Worm (Caenorhabditis elegans) whole organism, late embryonic: ENCODE measurements around the gene C17F4.12.

ENCODE experiments used
- C08G9.2 ChIP-seq: sonication (generic microtip); optimal IDR thresholded peaks from 2 replicates; lab custom pipeline; 2016; ENCODE audit warnings: mild to moderate bottlenecking, missing genetic modification characterization, moderate library complexity, missing compliant biosample characterization
- K09A11.1 ChIP-seq: sonication (generic microtip); optimal IDR thresholded peaks from 2 replicates; lab custom pipeline; 2017; ENCODE audit warnings: antibody characterized with exemption, mild to moderate bottlenecking, missing genetic modification characterization, missing compliant biosample characterization; ENCODE audit not compliant: insufficient read depth
- Y22D7AL.16 ChIP-seq: sonication (generic microtip); optimal IDR thresholded peaks from 2 replicates; lab custom pipeline; 2016; ENCODE audit warnings: missing genetic modification characterization, missing compliant biosample characterization
- ama-1 ChIP-seq: fragments of 150-350 bp; optimal IDR thresholded peaks from 2 replicates; lab custom pipeline; 2014
- ceh-14 ChIP-seq: sonication (generic microtip); optimal IDR thresholded peaks from 2 replicates; lab custom pipeline; 2016; ENCODE audit warnings: missing genotype, missing genetic modification characterization, missing compliant biosample characterization
- ceh-18 ChIP-seq: sonication (generic microtip); optimal IDR thresholded peaks from 2 replicates; lab custom pipeline; 2016; ENCODE audit warnings: missing genetic modification characterization, missing compliant biosample characterization
- ceh-19 ChIP-seq: fragments of 200-800 bp; sonication (Bioruptor generic); optimal IDR thresholded peaks from 2 replicates; lab custom pipeline; 2018; ENCODE audit warnings: mild to moderate bottlenecking, missing genetic modification characterization, missing compliant biosample characterization
- ceh-2 ChIP-seq: sonication (generic microtip); optimal IDR thresholded peaks from 2 replicates; lab custom pipeline; 2016; ENCODE audit warnings: missing genotype, missing genetic modification characterization, missing compliant biosample characterization
- ceh-22 ChIP-seq: sonication (generic microtip); optimal IDR thresholded peaks from 2 replicates; lab custom pipeline; 2017; ENCODE audit warnings: missing biosample characterization, missing genetic modification characterization
- ceh-24 ChIP-seq: sonication (generic microtip); optimal IDR thresholded peaks from 2 replicates; lab custom pipeline; 2016; ENCODE audit warnings: mild to moderate bottlenecking, missing genetic modification characterization, missing compliant biosample characterization
- ceh-31 ChIP-seq: sonication (generic microtip); optimal IDR thresholded peaks from 2 replicates; lab custom pipeline; 2016; ENCODE audit warnings: missing genetic modification characterization, missing compliant biosample characterization
- ceh-45 ChIP-seq: fragments of 200-800 bp; sonication (Bioruptor generic); IDR thresholded peaks from 2 replicates; pipeline ENCODE4 v1.3.6; 2022; ENCODE audit warnings: missing genetic modification reagents, missing genetic modification characterization, missing compliant biosample characterization
- ceh-48 ChIP-seq: sonication (generic microtip); optimal IDR thresholded peaks from 2 replicates; lab custom pipeline; 2016; ENCODE audit warnings: missing genetic modification characterization, inconsistent platforms, missing compliant biosample characterization
- ceh-6 ChIP-seq: fragments of 200-800 bp; sonication (Bioruptor generic); optimal IDR thresholded peaks from 2 replicates; lab custom pipeline; 2018; ENCODE audit warnings: mild to moderate bottlenecking, missing genetic modification characterization, missing compliant biosample characterization
- ceh-9 ChIP-seq: sonication (generic microtip); optimal IDR thresholded peaks from 2 replicates; lab custom pipeline; 2016; ENCODE audit warnings: mild to moderate bottlenecking, missing genetic modification characterization, inconsistent platforms, missing compliant biosample characterization
- che-1 ChIP-seq: sonication (generic microtip); optimal IDR thresholded peaks from 2 replicates; lab custom pipeline; 2016; ENCODE audit warnings: mild to moderate bottlenecking, missing genetic modification characterization, missing compliant biosample characterization
- dmd-4 ChIP-seq: sonication (generic microtip); optimal IDR thresholded peaks from 2 replicates; lab custom pipeline; 2016; ENCODE audit warnings: borderline replicate concordance, missing genetic modification characterization, missing compliant biosample characterization
- elt-4 ChIP-seq: sonication (generic microtip); optimal IDR thresholded peaks from 2 replicates; lab custom pipeline; 2016; ENCODE audit warnings: missing genetic modification characterization, missing compliant biosample characterization
- ets-4 ChIP-seq: sonication (generic microtip); optimal IDR thresholded peaks from 2 replicates; lab custom pipeline; 2016; ENCODE audit warnings: missing genetic modification characterization, missing compliant biosample characterization
- eyg-1 ChIP-seq: sonication (generic microtip); optimal IDR thresholded peaks from 2 replicates; lab custom pipeline; 2016; ENCODE audit warnings: missing genotype, missing genetic modification characterization, missing compliant biosample characterization
- fax-1 ChIP-seq: sonication (generic microtip); optimal IDR thresholded peaks from 2 replicates; lab custom pipeline; 2016; ENCODE audit warnings: missing genotype, missing genetic modification characterization, missing compliant biosample characterization
- fkh-6 ChIP-seq: sonication (generic microtip); optimal IDR thresholded peaks from 2 replicates; lab custom pipeline; 2016; ENCODE audit warnings: missing genetic modification characterization, missing compliant biosample characterization
- hlh-13 ChIP-seq: fragments of 200-800 bp; sonication (Bioruptor generic); optimal IDR thresholded peaks from 2 replicates; lab custom pipeline; 2018; ENCODE audit warnings: mild to moderate bottlenecking, missing genetic modification characterization, missing compliant biosample characterization
- hlh-15 ChIP-seq: sonication (generic microtip); optimal IDR thresholded peaks from 2 replicates; lab custom pipeline; 2016; ENCODE audit warnings: missing genetic modification characterization, missing compliant biosample characterization
- hlh-30 ChIP-seq: sonication (generic microtip); optimal IDR thresholded peaks from 2 replicates; lab custom pipeline; 2017; ENCODE audit warnings: antibody characterized with exemption, missing genetic modification characterization, missing compliant biosample characterization; ENCODE audit not compliant: insufficient read depth
- hlh-6 ChIP-seq: sonication (generic microtip); optimal IDR thresholded peaks from 2 replicates; lab custom pipeline; 2016; ENCODE audit warnings: missing genotype, missing genetic modification characterization, missing compliant biosample characterization
- lim-6 ChIP-seq: sonication (generic microtip); optimal IDR thresholded peaks from 2 replicates; lab custom pipeline; 2016; ENCODE audit warnings: missing genetic modification characterization, missing compliant biosample characterization
- lin-11 ChIP-seq: fragments of 200-800 bp; sonication (Bioruptor generic); optimal IDR thresholded peaks from 2 replicates; lab custom pipeline; 2018; ENCODE audit warnings: mild to moderate bottlenecking, missing genetic modification characterization, missing compliant biosample characterization
- mec-3 ChIP-seq: sonication (generic microtip); optimal IDR thresholded peaks from 2 replicates; lab custom pipeline; 2016; ENCODE audit warnings: borderline replicate concordance, missing genetic modification characterization, missing compliant biosample characterization
- nhr-11 ChIP-seq: fragments of 150-350 bp; optimal IDR thresholded peaks from 2 replicates; lab custom pipeline; 2014; ENCODE audit warnings: missing biosample characterization, missing genetic modification characterization
- nhr-232 ChIP-seq: sonication (generic microtip); optimal IDR thresholded peaks from 2 replicates; lab custom pipeline; 2016; ENCODE audit warnings: missing genetic modification characterization, missing compliant biosample characterization
- pat-9 ChIP-seq: fragments of 200-800 bp; sonication (Bioruptor generic); optimal IDR thresholded peaks from 2 replicates; lab custom pipeline; 2018; ENCODE audit warnings: mild to moderate bottlenecking, missing genetic modification characterization, moderate library complexity, missing compliant biosample characterization
- pax-1 ChIP-seq: fragments of 150-350 bp; optimal IDR thresholded peaks from 2 replicates; lab custom pipeline; 2014; ENCODE audit warnings: missing biosample characterization, missing genetic modification characterization
- pha-2 ChIP-seq: sonication (generic microtip); optimal IDR thresholded peaks from 2 replicates; lab custom pipeline; 2017; ENCODE audit warnings: mild to moderate bottlenecking, missing genetic modification characterization, missing compliant biosample characterization
- pha-4 ChIP-seq: fragments of 150-350 bp; optimal IDR thresholded peaks from 2 replicates; lab custom pipeline; 2018; ENCODE audit warnings: missing biosample characterization, missing genetic modification reagents, missing genetic modification characterization
- pqm-1 ChIP-seq: sonication (generic microtip); optimal IDR thresholded peaks from 2 replicates; lab custom pipeline; 2016; ENCODE audit warnings: missing genetic modification characterization, missing compliant biosample characterization
- ref-2 ChIP-seq: sonication (generic microtip); optimal IDR thresholded peaks from 2 replicates; lab custom pipeline; 2016; ENCODE audit warnings: missing genetic modification characterization, missing compliant biosample characterization
- rnt-1 ChIP-seq: sonication (generic microtip); optimal IDR thresholded peaks from 2 replicates; lab custom pipeline; 2016; ENCODE audit warnings: missing genetic modification characterization, missing compliant biosample characterization
- syd-9 ChIP-seq: sonication (generic microtip); optimal IDR thresholded peaks from 2 replicates; lab custom pipeline; 2016; ENCODE audit warnings: mild to moderate bottlenecking, missing genetic modification characterization, moderate library complexity, missing compliant biosample characterization
- tbx-2 ChIP-seq: sonication (generic microtip); optimal IDR thresholded peaks from 2 replicates; lab custom pipeline; 2016; ENCODE audit warnings: missing genetic modification characterization, missing compliant biosample characterization
- tbx-7 ChIP-seq: sonication (generic microtip); optimal IDR thresholded peaks from 2 replicates; lab custom pipeline; 2016; ENCODE audit warnings: missing genotype, missing genetic modification characterization, missing compliant biosample characterization
- unc-3 ChIP-seq, 2 experiments: fragments of 200-800 bp in 1 of 2; sonication (Bioruptor generic) in 1 of 2; sonication (generic microtip) in 1 of 2; conservative IDR thresholded peaks in 1 of 2; optimal IDR thresholded peaks in 1 of 2; 2 replicates each; pipeline versions ENCODE4 v1.3.6 to Lab custom; 2016 to 2022; ENCODE audit warnings: missing compliant biosample characterization in 2 of 2, missing genetic modification characterization in 2 of 2, missing genetic modification reagents in 1 of 2
- unc-42 ChIP-seq: sonication (generic microtip); optimal IDR thresholded peaks from 2 replicates; lab custom pipeline; 2016; ENCODE audit warnings: missing genotype, missing genetic modification characterization, missing compliant biosample characterization
- unc-55 ChIP-seq: sonication (generic microtip); optimal IDR thresholded peaks from 2 replicates; lab custom pipeline; 2017; ENCODE audit warnings: missing biosample characterization, missing genetic modification reagents, missing genetic modification characterization
- ztf-16 ChIP-seq: sonication (generic microtip); optimal IDR thresholded peaks from 2 replicates; lab custom pipeline; 2017; ENCODE audit warnings: missing genetic modification characterization, missing compliant biosample characterization

C17F4.12 gene

ce11 chrII:3210365-3210764 lies 33.6 kb downstream of the C17F4.12 start, which contains the start of gene ZC239.5:
ZC239.5 (plus strand) TSS chrII:3210665.
- TF ChIP-seq mec-3 (no peak), lin-11 (tag; lab: Kevin White, UChicago) (no peak), hlh-13 (GFP tag; lab: Kevin White, UChicago) (no peak), Y22D7AL.16 (no peak), ceh-18 (no peak), lim-6 (tag; lab: Kevin White, UChicago) (no peak), tbx-7 (tag; lab: Kevin White, UChicago) (no peak), rnt-1 (tag; lab: Kevin White, UChicago) (no peak), pat-9 (no peak)
- TF ChIP-seq, all 69 proteins: peak for 0

ce11 chrII:3209251-3209650 lies 34.7 kb downstream of the C17F4.12 start, which contains the start of gene ZC239.6:
ZC239.6 (plus strand) TSS chrII:3209631.
- no peak for TF ChIP-seq ref-2
- TF ChIP-seq fax-1 (tag; lab: Kevin White, UChicago): no peak
- no peak for TF ChIP-seq unc-55 (GFP tag; lab: Kevin White, UChicago)
- TF ChIP-seq ceh-31 (tag; lab: Kevin White, UChicago): no peak
- TF ChIP-seq pha-2: no peak
- no peak for TF ChIP-seq ceh-19 (GFP tag; lab: Kevin White, UChicago)
- TF ChIP-seq fkh-6: no peak
- no peak for TF ChIP-seq pqm-1 (tag; lab: Kevin White, UChicago)
- TF ChIP-seq ceh-9 (tag; lab: Kevin White, UChicago): no peak
- TF ChIP-seq ceh-24: no peak
- no peak for TF ChIP-seq eyg-1 (tag; lab: Kevin White, UChicago)
- no peak for TF ChIP-seq ceh-14 (tag; lab: Kevin White, UChicago)
- TF ChIP-seq tbx-2: no peak
- TF ChIP-seq hlh-30: no peak
- no peak for TF ChIP-seq lin-11 (tag; lab: Kevin White, UChicago)
- no peak for TF ChIP-seq hlh-6 (tag; lab: Kevin White, UChicago)
- no peak for TF ChIP-seq ceh-6 (GFP tag; lab: Kevin White, UChicago)

ce11 chrII:3208679-3209078 lies 35.3 kb downstream of the C17F4.12 start, which contains the start of gene sdz-35:
sdz-35 (minus strand) TSS chrII:3208779.
- TF ChIP-seq ztf-16 (tag; lab: Kevin White, UChicago) (no peak), hlh-15 (tag; lab: Kevin White, UChicago) (no peak), ceh-2 (tag; lab: Kevin White, UChicago) (no peak), che-1 (tag; lab: Kevin White, UChicago) (no peak), hlh-6 (tag; lab: Kevin White, UChicago) (no peak), ceh-24 (no peak), unc-42 (tag; lab: Kevin White, UChicago) (no peak), K09A11.1 (tag; lab: Kevin White, UChicago) (no peak), tbx-7 (tag; lab: Kevin White, UChicago) (no peak), syd-9 (no peak), ceh-14 (tag; lab: Kevin White, UChicago) (no peak), elt-4 (tag; lab: Kevin White, UChicago) (no peak), lin-11 (tag; lab: Kevin White, UChicago) (no peak), ama-1 (no peak), pax-1 (no peak), fkh-6 (no peak), nhr-232 (tag; lab: Kevin White, UChicago) (no peak), ets-4 (tag; lab: Kevin White, UChicago) (no peak)

ce11 chrII:3206423-3206989 lies 37.5 kb downstream of the C17F4.12 start, which contains the start of the genes ZC239.20 and ZC239.21:
ZC239.20 (minus strand) TSS chrII:3206523.
ZC239.21 (plus strand) TSS chrII:3206939.
- TF ChIP-seq lim-6 (tag; lab: Kevin White, UChicago) (no peak), ceh-9 (tag; lab: Kevin White, UChicago) (no peak), C08G9.2 (no peak), ceh-45 (GFP tag; lab: Robert Waterston, UW) (no peak), pha-4 (tag; lab: Kevin White, UChicago) (no peak), fax-1 (tag; lab: Kevin White, UChicago) (no peak), ceh-22 (tag; lab: Kevin White, UChicago) (no peak), dmd-4 (tag; lab: Kevin White, UChicago) (no peak), nhr-11 (tag; lab: Kevin White, UChicago) (no peak), tbx-7 (tag; lab: Kevin White, UChicago) (no peak), unc-3 (GFP tag; conservative IDR thresholded peaks at IDR 0.05; lab: Robert Waterston, UW) (no peak), unc-3 (tag; optimal IDR thresholded peaks at IDR 0.05; lab: Kevin White, UChicago) (no peak), nhr-232 (tag; lab: Kevin White, UChicago) (no peak), ceh-14 (tag; lab: Kevin White, UChicago) (no peak), ceh-48 (tag; lab: Kevin White, UChicago) (no peak)
- TF ChIP-seq, all 69 proteins: peak for 0
